Worm (Caenorhabditis elegans) whole organism, midembryonic: ENCODE data around the gene K11H3.5.

ENCODE experiments used
- T22C8.4 ChIP-seq: fragments of 200-800 bp; sonication (Bioruptor generic); IDR thresholded peaks from 2 replicates; pipeline ENCODE4 v1.3.6; 2022; ENCODE audit warnings: missing genetic modification characterization, missing compliant biosample characterization
- cog-1 ChIP-seq: sonication (generic microtip); optimal IDR thresholded peaks from 2 replicates; lab custom pipeline; 2016; ENCODE audit warnings: missing genetic modification characterization, missing compliant biosample characterization
- flt-1 ChIP-seq: fragments of 200-800 bp; sonication (Bioruptor generic); IDR thresholded peaks from 2 replicates; pipeline ENCODE4 v1.3.6; 2022; ENCODE audit warnings: missing genetic modification characterization, missing compliant biosample characterization
- klf-2 ChIP-seq: fragments of 200-800 bp; sonication (Bioruptor generic); conservative IDR thresholded peaks from 2 replicates; pipeline ENCODE4 v1.3.6; 2022; ENCODE audit warnings: missing genetic modification reagents, missing genetic modification characterization, missing compliant biosample characterization
- med-1 ChIP-seq: sonication (generic microtip); optimal IDR thresholded peaks from 2 replicates; lab custom pipeline; 2017; ENCODE audit warnings: missing genetic modification characterization, mild to moderate bottlenecking, missing compliant biosample characterization, antibody characterized with exemption, missing genetic modification reagents; ENCODE audit not compliant: insufficient read depth
- ref-1 ChIP-seq: fragments of 200-800 bp; sonication (Bioruptor generic); conservative IDR thresholded peaks from 2 replicates; pipeline ENCODE4 v1.3.6; 2022; ENCODE audit warnings: missing genetic modification reagents, missing genetic modification characterization, missing compliant biosample characterization
- tab-1 ChIP-seq: fragments of 200-800 bp; sonication (Bioruptor generic); IDR thresholded peaks from 2 replicates; pipeline ENCODE4 v1.3.6; 2022; ENCODE audit warnings: missing genetic modification characterization, missing compliant biosample characterization
- ztf-23 ChIP-seq: fragments of 200-800 bp; sonication (Bioruptor generic); IDR thresholded peaks from 2 replicates; pipeline ENCODE4 v1.3.6; 2022; ENCODE audit warnings: missing genetic modification reagents, missing genetic modification characterization, missing compliant biosample characterization
- ztf-29 ChIP-seq: fragments of 200-800 bp; sonication (Bioruptor generic); IDR thresholded peaks from 2 replicates; pipeline ENCODE4 v1.3.6; 2022; ENCODE audit warnings: missing genetic modification reagents, missing genetic modification characterization, missing compliant biosample characterization

The K11H3.5 gene

DNA sequence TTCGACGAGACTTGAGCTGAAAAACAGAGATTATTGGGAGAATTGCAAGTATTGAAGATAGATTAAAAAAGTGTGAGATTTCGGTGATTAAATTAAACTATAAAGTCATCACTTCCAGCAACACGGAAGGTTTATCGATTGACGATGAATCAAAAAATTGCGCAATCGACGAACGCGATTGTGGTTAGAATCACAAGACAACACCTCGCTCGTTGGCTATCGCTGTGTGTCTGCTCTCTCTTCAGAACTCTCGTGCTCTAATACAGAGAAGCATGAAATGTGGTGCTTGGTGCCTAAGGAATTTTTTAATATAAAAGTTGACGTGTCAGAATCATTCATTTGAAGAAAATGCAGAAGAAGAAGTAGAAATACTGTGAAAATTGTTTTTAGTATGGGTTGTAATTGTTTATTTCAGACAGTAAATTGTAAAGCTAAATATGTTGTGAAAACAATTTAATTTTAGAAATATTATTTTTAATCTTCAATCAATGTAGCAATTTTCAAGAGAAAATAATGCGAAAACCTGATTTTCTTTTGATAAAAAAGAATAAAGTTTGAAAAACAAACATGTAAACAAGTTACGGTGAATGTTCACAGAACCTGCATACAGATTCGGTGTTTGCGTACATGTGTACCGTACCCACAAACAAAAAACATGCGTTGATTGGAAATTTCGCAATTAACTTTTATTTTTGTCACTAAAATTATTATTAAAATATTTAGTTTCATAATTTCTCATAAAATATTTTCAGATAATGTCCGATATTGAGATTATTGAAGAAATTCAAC, 16.2 kb upstream of the K11H3.5 start, which contains the start of the genes ZK632.10 and ZK632.11:
ZK632.10 (minus strand) TSS at position 560 of the 789 bp plus-strand sequence.
ZK632.11 (plus strand) TSS at position 753 of the 789 bp plus-strand sequence.
- TF ChIP-seq T22C8.4 (GFP tag; lab: Robert Waterston, UW) (no peak), ztf-23 (GFP tag; lab: Robert Waterston, UW) (no peak), cog-1 (tag; lab: Kevin White, UChicago) (peak; percentile 0), klf-2 (GFP tag; lab: Robert Waterston, UW) (no peak), flt-1 (GFP tag; lab: Robert Waterston, UW) (no peak), med-1 (no peak), ztf-29 (GFP tag; lab: Robert Waterston, UW) (no peak), tab-1 (GFP tag; lab: Robert Waterston, UW) (no peak)

DNA sequence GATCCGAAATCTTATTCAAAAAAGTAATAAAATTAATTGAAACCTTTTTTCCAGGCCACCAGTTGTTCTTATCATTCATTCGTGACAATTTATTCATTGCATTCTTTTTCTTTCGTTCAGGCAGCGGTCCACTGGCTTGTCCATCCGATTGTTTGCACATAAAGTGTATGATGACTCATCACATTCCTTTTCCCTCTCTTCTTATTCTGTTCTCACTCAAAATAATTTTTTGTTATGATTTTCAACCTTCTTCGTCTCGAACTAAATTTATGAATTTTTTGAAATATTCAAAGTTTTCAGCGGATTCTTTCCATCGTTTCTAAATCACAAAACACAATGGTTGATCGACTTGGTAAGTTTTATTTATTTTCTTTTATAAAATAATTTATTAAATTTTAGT, 13.1 kb upstream of the K11H3.5 start, which contains the start of gene ZK632.12:
ZK632.12 (plus strand) TSS at position 301 of the 400 bp plus-strand sequence.
- TF ChIP-seq flt-1 (GFP tag; lab: Robert Waterston, UW) (no peak), ref-1 (no peak), med-1 (no peak), tab-1 (GFP tag; lab: Robert Waterston, UW) (no peak), ztf-23 (GFP tag; lab: Robert Waterston, UW) (no peak), T22C8.4 (GFP tag; lab: Robert Waterston, UW) (no peak), cog-1 (tag; lab: Kevin White, UChicago) (no peak), klf-2 (GFP tag; lab: Robert Waterston, UW) (no peak), ztf-29 (GFP tag; lab: Robert Waterston, UW) (no peak)

DNA sequence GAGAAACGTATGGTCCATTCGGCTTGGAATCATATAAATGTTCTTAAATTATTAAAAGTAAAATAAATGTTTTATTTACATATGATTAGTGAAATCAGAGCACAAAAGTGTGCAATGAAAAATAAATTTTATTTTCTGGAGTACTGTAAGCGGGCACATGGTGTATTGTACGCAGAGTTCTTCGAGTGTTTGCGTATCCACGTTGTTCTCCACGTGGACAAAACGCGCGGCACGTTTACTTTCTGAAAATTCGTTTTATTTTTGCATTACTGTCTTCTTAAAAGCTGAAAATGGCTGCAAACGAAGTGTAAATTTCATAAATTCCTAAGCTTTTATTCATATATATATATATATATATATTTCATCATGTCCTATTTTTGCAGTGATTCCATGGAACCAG, 11.0 kb upstream of the K11H3.5 start:
- TF ChIP-seq T22C8.4 (GFP tag; lab: Robert Waterston, UW) = no peak
- no peak for TF ChIP-seq flt-1 (GFP tag; lab: Robert Waterston, UW)
- TF ChIP-seq ztf-29 (GFP tag; lab: Robert Waterston, UW) = no peak
- TF ChIP-seq ref-1 = no peak
- TF ChIP-seq ztf-23 (GFP tag; lab: Robert Waterston, UW) = no peak
- TF ChIP-seq med-1 = no peak
- TF ChIP-seq tab-1 (GFP tag; lab: Robert Waterston, UW) = no peak

DNA sequence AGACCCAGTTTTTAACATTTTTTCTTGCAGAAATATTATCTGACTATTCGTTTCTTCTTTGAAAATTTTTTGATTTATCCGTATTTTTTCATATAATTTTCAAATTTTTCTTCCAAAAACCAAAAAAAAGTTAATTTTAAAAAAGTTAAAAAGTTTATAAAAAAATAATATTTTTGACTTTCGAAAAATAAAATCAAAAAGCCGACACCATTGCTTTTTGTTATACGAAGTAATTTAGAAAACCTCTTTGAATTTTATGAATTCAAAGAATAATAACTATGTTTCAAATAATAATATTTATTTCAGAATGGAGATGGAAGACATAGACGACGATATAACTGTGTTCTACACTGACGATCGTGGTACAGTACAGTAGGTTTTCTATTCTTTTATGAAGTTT, 8.7 kb upstream of the K11H3.5 start, which contains the start of gene K11H3.8:
K11H3.8 (plus strand) TSS at position 301 of the 400 bp plus-strand sequence.
- TF ChIP-seq ref-1 (no peak), ztf-29 (GFP tag; lab: Robert Waterston, UW) (no peak), T22C8.4 (GFP tag; lab: Robert Waterston, UW) (no peak), tab-1 (GFP tag; lab: Robert Waterston, UW) (no peak), cog-1 (tag; lab: Kevin White, UChicago) (no peak), klf-2 (GFP tag; lab: Robert Waterston, UW) (no peak), ztf-23 (GFP tag; lab: Robert Waterston, UW) (no peak), med-1 (no peak), flt-1 (GFP tag; lab: Robert Waterston, UW) (no peak)

DNA sequence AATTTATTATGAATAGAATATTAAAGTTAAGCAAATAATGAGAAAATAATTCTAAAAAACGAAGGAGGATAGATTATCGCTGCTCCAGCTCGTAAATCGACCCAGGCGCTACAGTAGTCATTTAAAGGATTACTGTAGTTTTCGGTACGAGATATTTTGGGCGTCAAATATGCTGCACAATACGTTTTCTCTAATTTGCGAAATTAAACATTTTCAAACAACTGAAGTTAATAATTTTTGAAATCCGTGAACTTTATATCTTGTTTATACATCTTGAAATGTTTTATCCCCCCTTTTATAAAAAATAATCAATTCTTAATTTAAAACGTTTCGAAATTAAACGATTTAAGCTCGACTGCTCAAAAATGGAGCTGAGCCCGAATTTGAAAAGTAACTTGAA, 2.5 kb downstream of the K11H3.5 start, which contains the start of gene K11H3.2:
K11H3.2 (plus strand) TSS at position 301 of the 400 bp plus-strand sequence.
- TF ChIP-seq ztf-23 (GFP tag; lab: Robert Waterston, UW) (no peak), T22C8.4 (GFP tag; lab: Robert Waterston, UW) (no peak), flt-1 (GFP tag; lab: Robert Waterston, UW) (no peak), cog-1 (tag; lab: Kevin White, UChicago) (no peak), klf-2 (GFP tag; lab: Robert Waterston, UW) (no peak), ref-1 (no peak), ztf-29 (GFP tag; lab: Robert Waterston, UW) (no peak), med-1 (no peak), tab-1 (GFP tag; lab: Robert Waterston, UW) (no peak)

DNA sequence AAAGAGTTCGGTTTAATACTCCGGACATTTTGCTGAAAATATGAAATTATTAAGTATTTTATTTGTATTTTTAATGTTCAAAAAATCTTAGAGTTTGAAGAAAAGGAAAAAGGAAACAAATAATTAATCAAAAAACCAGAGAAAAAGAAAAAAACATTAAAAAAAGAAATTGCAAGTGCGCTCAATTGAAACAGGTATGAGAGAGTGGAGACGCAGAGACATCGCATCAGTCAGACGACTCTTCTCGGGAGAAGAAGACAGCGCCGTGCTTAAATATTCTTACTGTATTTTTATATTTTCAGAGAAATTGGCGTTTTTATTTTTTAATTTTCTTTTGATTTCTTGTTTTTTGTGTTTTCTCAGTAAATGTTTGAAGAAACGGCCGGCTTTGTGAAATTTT, 4.5 kb downstream of the K11H3.5 start, which contains the start of gene mrpl-36:
mrpl-36 (minus strand) TSS at position 34 of the 400 bp plus-strand sequence.
- TF ChIP-seq T22C8.4 (GFP tag; lab: Robert Waterston, UW) (no peak), ztf-29 (GFP tag; lab: Robert Waterston, UW) (no peak), klf-2 (GFP tag; lab: Robert Waterston, UW) (no peak), ref-1 (no peak), flt-1 (GFP tag; lab: Robert Waterston, UW) (no peak), med-1 (no peak), ztf-23 (GFP tag; lab: Robert Waterston, UW) (no peak), tab-1 (GFP tag; lab: Robert Waterston, UW) (no peak), cog-1 (tag; lab: Kevin White, UChicago) (no peak)

DNA sequence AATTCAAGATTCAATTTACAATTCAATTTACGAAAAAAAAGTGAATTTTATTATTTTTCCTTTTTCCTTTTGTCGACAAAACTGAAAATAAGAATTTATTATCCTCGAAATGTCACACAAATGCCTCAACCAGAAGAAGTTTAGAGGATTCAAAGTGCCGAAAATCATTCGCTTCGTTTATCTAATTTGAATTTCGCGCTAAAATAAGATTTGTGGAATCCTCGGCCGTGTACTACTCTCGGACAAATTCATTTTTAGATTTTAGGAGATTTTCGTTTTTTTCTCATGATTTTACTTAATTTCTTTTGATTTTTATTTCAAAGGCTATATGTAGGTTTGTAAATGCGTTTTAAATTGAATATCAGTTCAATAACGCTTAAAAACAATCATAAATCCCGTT, 5.0 kb downstream of the K11H3.5 start:
- TF ChIP-seq ztf-23 (GFP tag; lab: Robert Waterston, UW) (no peak), ref-1 (no peak)

DNA sequence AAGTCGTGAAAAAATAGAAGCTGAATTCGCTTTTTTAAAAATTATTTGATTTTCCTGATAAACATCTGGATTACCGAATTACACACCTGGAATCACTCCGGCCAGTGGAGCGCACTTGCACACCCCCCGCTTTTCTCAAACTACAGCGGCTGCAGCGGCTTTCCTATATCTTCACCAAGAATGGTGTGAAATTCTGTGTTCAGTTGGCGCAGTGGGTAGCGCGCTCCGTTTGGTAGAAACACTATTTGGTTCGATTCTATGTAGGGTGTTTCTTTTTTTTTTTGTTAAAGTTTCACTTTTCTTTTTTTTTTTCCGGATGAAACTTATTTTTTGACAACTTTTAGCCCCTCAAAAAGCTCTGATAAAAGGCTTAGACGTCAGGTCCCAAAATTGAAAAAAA, 5.5 kb downstream of the K11H3.5 start:
- TF ChIP-seq ztf-23 (GFP tag; lab: Robert Waterston, UW) = peak; percentile 68
- peak; percentile 88 for TF ChIP-seq flt-1 (GFP tag; lab: Robert Waterston, UW)
- TF ChIP-seq klf-2 (GFP tag; lab: Robert Waterston, UW) = peak; percentile 76
- TF ChIP-seq tab-1 (GFP tag; lab: Robert Waterston, UW) = peak; percentile 84
- TF ChIP-seq ztf-29 (GFP tag; lab: Robert Waterston, UW) = peak; percentile 65
- peak; percentile 62 for TF ChIP-seq ref-1
- peak; percentile 60 for TF ChIP-seq T22C8.4 (GFP tag; lab: Robert Waterston, UW)

DNA sequence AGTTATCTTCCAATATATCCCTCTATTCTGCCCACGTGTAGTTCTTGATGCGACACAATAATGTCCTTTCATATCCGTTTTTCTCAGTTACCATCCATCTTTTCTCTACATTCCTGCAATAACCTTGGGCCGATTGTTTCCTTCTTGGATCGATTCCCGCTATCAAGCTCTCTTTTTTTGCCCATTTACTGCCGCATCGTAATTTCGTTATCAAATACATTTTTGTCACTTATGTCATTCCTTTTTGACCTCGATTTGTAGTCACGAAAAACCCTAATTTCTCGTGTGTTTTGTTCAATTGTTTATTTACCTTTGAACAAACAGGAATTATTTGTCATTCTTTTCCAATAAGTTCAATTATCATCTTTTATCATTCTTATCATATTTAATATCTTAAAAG, 6.4 kb downstream of the K11H3.5 start:
- no peak for TF ChIP-seq klf-2 (GFP tag; lab: Robert Waterston, UW)
